Fruit fly (Drosophila melanogaster) Kc167 (cell line): ENCODE results near the gene Ir25a.

Experiments
- insv ChIP-seq: fragments of >200 bp; optimal IDR thresholded peaks from 3 replicates; lab custom pipeline; 2018; ENCODE audit warnings: missing external identifiers
- psq ChIP-seq: fragments of >200 bp; optimal IDR thresholded peaks from 2 replicates; lab custom pipeline; 2017; ENCODE audit warnings: missing external identifiers

dm6 chr2L:4865400-4865799, 30.3 kb upstream of the Ir25a start:
- TF ChIP-seq psq (no peak), insv (no peak)
